Worm (Caenorhabditis elegans) whole organism, L2 larva: ENCODE data around the gene dsb-3.
A peak's percentile ranks its signal among the peaks of the same experiment; 100 is the strongest.

ENCODE experiments used
- C34F6.9 ChIP-seq: fragments of 150-350 bp; optimal IDR thresholded peaks from 2 replicates; lab custom pipeline; 2014; ENCODE audit warnings: missing biosample characterization, missing genetic modification characterization
- F13H6.1 ChIP-seq: sonication (generic microtip); optimal IDR thresholded peaks from 2 replicates; lab custom pipeline; 2016; ENCODE audit warnings: missing genetic modification characterization, missing compliant biosample characterization
- R02D3.7 ChIP-seq: fragments of 150-350 bp; optimal IDR thresholded peaks from 2 replicates; lab custom pipeline; 2014; ENCODE audit warnings: missing biosample characterization, missing genetic modification characterization
- Y55F3AM.14 ChIP-seq: fragments of 200-800 bp; sonication (Bioruptor generic); optimal IDR thresholded peaks from 2 replicates; lab custom pipeline; 2018; ENCODE audit warnings: mild to moderate bottlenecking, missing genetic modification characterization, missing compliant biosample characterization
- ZK546.5 ChIP-seq: sonication (generic microtip); optimal IDR thresholded peaks from 2 replicates; lab custom pipeline; 2017; ENCODE audit warnings: missing biosample characterization, missing genetic modification characterization
- alr-1 ChIP-seq: fragments of 150-350 bp; optimal IDR thresholded peaks from 2 replicates; lab custom pipeline; 2014; ENCODE audit warnings: missing biosample characterization, missing genetic modification characterization
- aly-2 ChIP-seq: fragments of 150-350 bp; optimal IDR thresholded peaks from 2 replicates; lab custom pipeline; 2014; ENCODE audit warnings: missing biosample characterization, missing genetic modification characterization
- ama-1 ChIP-seq: fragments of 150-350 bp; optimal IDR thresholded peaks from 2 replicates; lab custom pipeline; 2018; ENCODE audit warnings: inconsistent platforms
- blmp-1 ChIP-seq: sonication (generic microtip); optimal IDR thresholded peaks from 2 replicates; lab custom pipeline; 2017; ENCODE audit warnings: missing genetic modification characterization, mild to moderate bottlenecking, missing compliant biosample characterization, antibody characterized with exemption, moderate library complexity; ENCODE audit not compliant: insufficient read depth
- ceh-82 ChIP-seq: fragments of 150-350 bp; optimal IDR thresholded peaks from 2 replicates; lab custom pipeline; 2014; ENCODE audit warnings: missing biosample characterization, missing genetic modification characterization
- crh-2 ChIP-seq: sonication (generic microtip); optimal IDR thresholded peaks from 2 replicates; lab custom pipeline; 2017; ENCODE audit warnings: missing biosample characterization, missing genetic modification characterization
- dmd-4 ChIP-seq: sonication (generic microtip); optimal IDR thresholded peaks from 2 replicates; lab custom pipeline; 2017; ENCODE audit warnings: missing biosample characterization, missing genetic modification characterization
- egl-27 ChIP-seq: sonication (generic microtip); optimal IDR thresholded peaks from 3 replicates; lab custom pipeline; 2017; ENCODE audit warnings: missing biosample characterization, missing genetic modification reagents, missing genetic modification characterization
- elt-1 ChIP-seq: fragments of 150-350 bp; optimal IDR thresholded peaks from 2 replicates; lab custom pipeline; 2014; ENCODE audit warnings: missing biosample characterization, missing genetic modification characterization
- elt-3 ChIP-seq: sonication (generic microtip); optimal IDR thresholded peaks from 2 replicates; lab custom pipeline; 2017; ENCODE audit warnings: missing biosample characterization, missing genetic modification characterization
- fos-1 ChIP-seq: fragments of 150-350 bp; optimal IDR thresholded peaks from 2 replicates; lab custom pipeline; 2014; ENCODE audit warnings: missing biosample characterization, missing genetic modification characterization
- gmeb-1 ChIP-seq: fragments of 150-350 bp; optimal IDR thresholded peaks from 2 replicates; lab custom pipeline; 2014; ENCODE audit warnings: missing biosample characterization, missing genetic modification characterization
- lin-11 ChIP-seq: fragments of 150-350 bp; sonication (generic microtip); optimal IDR thresholded peaks from 2 replicates; lab custom pipeline; 2014; ENCODE audit warnings: missing biosample characterization, missing genetic modification characterization, inconsistent platforms, mixed read lengths
- lin-13 ChIP-seq: fragments of 150-350 bp; optimal IDR thresholded peaks from 2 replicates; lab custom pipeline; 2014; ENCODE audit warnings: missing biosample characterization, missing genetic modification reagents, missing genetic modification characterization
- lin-39 ChIP-seq: fragments of 150-350 bp; optimal IDR thresholded peaks from 2 replicates; lab custom pipeline; 2014; ENCODE audit warnings: missing biosample characterization, missing genetic modification reagents, missing genetic modification characterization
- lsy-2 ChIP-seq, 2 experiments: fragments of 150-350 bp in 1 of 2; sonication (generic microtip) in 1 of 2; optimal IDR thresholded peaks; 2 replicates each; lab custom pipeline; 2014 to 2017; ENCODE audit warnings: missing biosample characterization in 2 of 2, missing genetic modification characterization in 2 of 2
- mab-5 ChIP-seq: fragments of 150-350 bp; optimal IDR thresholded peaks from 2 replicates; lab custom pipeline; 2014; ENCODE audit warnings: missing biosample characterization, missing genetic modification characterization
- mbf-1 ChIP-seq: sonication (generic microtip); optimal IDR thresholded peaks from 2 replicates; lab custom pipeline; 2017; ENCODE audit warnings: missing biosample characterization, missing genetic modification characterization
- mdl-1 ChIP-seq, 2 experiments: fragments of 150-350 bp in 1 of 2; sonication (generic microtip) in 1 of 2; optimal IDR thresholded peaks; 2 replicates each; lab custom pipeline; 2017; ENCODE audit warnings: missing biosample characterization in 2 of 2, missing genetic modification characterization in 2 of 2
- nhr-10 ChIP-seq: sonication (generic microtip); optimal IDR thresholded peaks from 2 replicates; lab custom pipeline; 2017; ENCODE audit warnings: missing biosample characterization, missing genetic modification characterization
- nhr-11 ChIP-seq: fragments of 150-350 bp; optimal IDR thresholded peaks from 2 replicates; lab custom pipeline; 2014; ENCODE audit warnings: missing biosample characterization, missing genetic modification characterization
- nhr-12 ChIP-seq: fragments of 150-350 bp; optimal IDR thresholded peaks from 2 replicates; lab custom pipeline; 2014; ENCODE audit warnings: missing biosample characterization, missing genetic modification characterization
- nhr-129 ChIP-seq: fragments of 150-350 bp; optimal IDR thresholded peaks from 2 replicates; lab custom pipeline; 2014; ENCODE audit warnings: missing biosample characterization, missing genetic modification characterization
- nhr-23 ChIP-seq: fragments of 150-350 bp; optimal IDR thresholded peaks from 2 replicates; lab custom pipeline; 2014; ENCODE audit warnings: missing biosample characterization, missing genetic modification reagents, missing genetic modification characterization
- nhr-25 ChIP-seq: fragments of 150-350 bp; sonication (generic microtip); optimal IDR thresholded peaks from 3 replicates; lab custom pipeline; 2014; ENCODE audit warnings: missing biosample characterization, missing genetic modification characterization
- nhr-6 ChIP-seq: fragments of 150-350 bp; optimal IDR thresholded peaks from 2 replicates; lab custom pipeline; 2014; ENCODE audit warnings: missing biosample characterization, missing genetic modification characterization
- nhr-77 ChIP-seq: fragments of 150-350 bp; optimal IDR thresholded peaks from 2 replicates; lab custom pipeline; 2014; ENCODE audit warnings: missing biosample characterization, missing genetic modification characterization
- peb-1 ChIP-seq: fragments of 150-350 bp; optimal IDR thresholded peaks from 2 replicates; lab custom pipeline; 2014; ENCODE audit warnings: missing biosample characterization, missing genetic modification characterization
- sma-3 ChIP-seq: sonication (generic microtip); optimal IDR thresholded peaks from 2 replicates; lab custom pipeline; 2016; ENCODE audit warnings: missing genetic modification reagents, missing genetic modification characterization, missing compliant biosample characterization
- sma-9 ChIP-seq, 2 experiments: fragments of 150-350 bp in 1 of 2; sonication (generic microtip) in 1 of 2; optimal IDR thresholded peaks; 2 replicates each; lab custom pipeline; 2014 to 2016; ENCODE audit warnings: missing genetic modification characterization in 2 of 2, mild to moderate bottlenecking in 1 of 2, missing biosample characterization in 1 of 2, missing compliant biosample characterization in 1 of 2, missing genetic modification reagents in 1 of 2, moderate library complexity in 1 of 2
- snpc-4 ChIP-seq: fragments of 150-350 bp; optimal IDR thresholded peaks from 2 replicates; lab custom pipeline; 2014; ENCODE audit warnings: missing biosample characterization, missing genetic modification characterization
- unc-39 ChIP-seq: fragments of 150-350 bp; optimal IDR thresholded peaks from 2 replicates; lab custom pipeline; 2014; ENCODE audit warnings: missing biosample characterization, missing genetic modification characterization
- unc-55 ChIP-seq: fragments of 150-350 bp; sonication (generic microtip); optimal IDR thresholded peaks from 3 replicates; lab custom pipeline; 2014; ENCODE audit warnings: missing biosample characterization, missing genetic modification reagents, missing genetic modification characterization
- unc-62 ChIP-seq: fragments of 150-350 bp; optimal IDR thresholded peaks from 2 replicates; lab custom pipeline; 2014; ENCODE audit warnings: missing biosample characterization, missing genetic modification reagents, missing genetic modification characterization
- zag-1 ChIP-seq: fragments of 150-350 bp; optimal IDR thresholded peaks from 2 replicates; lab custom pipeline; 2014; ENCODE audit warnings: missing biosample characterization, missing genetic modification characterization
- ztf-1 ChIP-seq: fragments of 200-800 bp; sonication (Bioruptor generic); conservative IDR thresholded peaks from 2 replicates; pipeline ENCODE4 v1.3.6; 2022; ENCODE audit warnings: missing genetic modification characterization, missing compliant biosample characterization
- ztf-11 ChIP-seq: sonication (generic microtip); optimal IDR thresholded peaks from 2 replicates; lab custom pipeline; 2017; ENCODE audit warnings: missing biosample characterization, missing genetic modification characterization
- ztf-4 ChIP-seq: fragments of 150-350 bp; optimal IDR thresholded peaks from 2 replicates; lab custom pipeline; 2014; ENCODE audit warnings: missing biosample characterization, missing genetic modification characterization

dsb-3 gene

DNA sequence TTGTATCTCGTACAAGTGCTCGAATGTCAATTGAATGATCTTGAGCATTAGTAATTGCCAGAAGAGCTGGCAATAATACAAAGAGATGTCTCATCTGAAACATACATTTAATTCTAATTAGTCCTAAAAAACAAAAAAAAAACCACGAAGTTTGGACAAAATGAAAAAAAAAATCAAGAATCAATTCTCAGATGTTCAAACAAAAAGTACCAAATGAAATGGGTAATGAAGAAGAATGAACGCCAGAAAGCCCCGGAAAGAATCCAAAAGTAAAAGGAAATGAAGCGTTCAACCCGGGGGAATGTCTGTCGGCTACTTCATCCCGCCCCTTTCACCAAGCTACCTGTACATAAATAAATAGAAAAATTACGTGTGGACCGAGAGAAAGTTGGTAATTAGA is 41.5 kb downstream of the dsb-3 start, which contains the start of gene F33D4.6:
Gene F33D4.6, minus strand, starts transcription at position 101 of the 400 bp plus-strand sequence.
- no peak for TF ChIP-seq mdl-1 (tag; optimal IDR thresholded peaks at IDR 0.05; lab: Kevin White, UChicago)
- no peak for TF ChIP-seq ztf-4 (tag; lab: Kevin White, UChicago)
- no peak for TF ChIP-seq nhr-10 (tag; lab: Kevin White, UChicago)
- TF ChIP-seq ztf-1 (GFP tag; lab: Robert Waterston, UW): no peak
- TF ChIP-seq nhr-77 (tag; lab: Kevin White, UChicago): no peak
- TF ChIP-seq crh-2 (tag; lab: Kevin White, UChicago): no peak
- no peak for TF ChIP-seq zag-1
- no peak for TF ChIP-seq F13H6.1
- no peak for TF ChIP-seq dmd-4
- no peak for TF ChIP-seq fos-1 (tag; lab: Kevin White, UChicago)
- no peak for TF ChIP-seq Y55F3AM.14
- no peak for TF ChIP-seq nhr-23 (tag; lab: Kevin White, UChicago)
- no peak for TF ChIP-seq snpc-4 (tag; lab: Kevin White, UChicago)
- no peak for TF ChIP-seq lsy-2 (tag; optimal IDR thresholded peaks at IDR 0.05; lab: Kevin White, UChicago)
- no peak for TF ChIP-seq egl-27 (tag; lab: Kevin White, UChicago)
- no peak for TF ChIP-seq alr-1
- no peak for TF ChIP-seq gmeb-1 (tag; lab: Kevin White, UChicago)
- no peak for TF ChIP-seq nhr-11
- TF ChIP-seq peb-1 (tag; lab: Kevin White, UChicago): no peak
- TF ChIP-seq, all 48 proteins: peak for 0

DNA sequence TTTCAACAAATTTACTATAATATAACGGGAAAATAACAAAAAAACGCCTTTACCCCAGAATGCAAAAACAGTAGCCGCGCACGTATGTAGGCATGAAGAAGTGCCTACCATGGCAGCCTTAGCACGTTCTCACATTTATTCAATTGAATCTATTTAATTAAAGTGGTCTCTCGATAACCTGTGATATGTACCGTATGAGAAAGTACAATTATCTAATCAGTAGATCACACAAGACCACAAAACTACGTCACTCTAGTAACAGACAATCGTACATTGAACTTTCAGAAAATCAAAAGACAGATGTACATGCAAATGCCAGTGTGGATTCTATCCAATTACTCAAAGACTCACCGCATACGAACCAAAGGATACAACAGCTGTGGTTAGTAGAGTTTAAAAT is 47.2 kb downstream of the dsb-3 start:
- TF ChIP-seq mbf-1: no peak
- no peak for TF ChIP-seq C34F6.9 (tag; lab: Kevin White, UChicago)
- TF ChIP-seq sma-3 (GFP tag; lab: Kevin White, UChicago): no peak

DNA sequence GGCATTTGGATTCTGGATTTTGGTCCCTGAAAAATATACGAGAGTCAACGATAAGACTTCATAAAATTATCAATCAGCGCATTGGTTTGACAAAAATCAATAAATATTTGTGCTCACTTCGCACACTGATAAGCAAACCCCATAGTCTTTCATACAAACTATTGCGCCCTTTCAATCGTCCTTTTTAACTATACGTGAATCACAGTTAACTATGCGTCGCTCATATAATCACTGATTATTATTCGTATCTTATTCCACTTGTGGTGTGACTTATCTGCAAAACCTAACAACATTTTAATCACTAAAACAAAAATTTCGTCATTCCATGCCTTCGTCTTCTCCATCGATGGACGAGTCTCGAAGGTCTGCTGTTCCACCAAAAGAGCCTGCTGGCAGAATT is 48.6 kb downstream of the dsb-3 start, which contains the start of gene nhr-8:
Gene nhr-8, plus strand, starts transcription at position 160 of the 400 bp plus-strand sequence.
- TF ChIP-seq fos-1 (tag; lab: Kevin White, UChicago) (peak; percentile 99), crh-2 (tag; lab: Kevin White, UChicago) (peak; percentile 49), lsy-2 (tag; optimal IDR thresholded peaks at IDR 0.05; lab: Kevin White, UChicago) (no peak), nhr-129 (tag; lab: Kevin White, UChicago) (peak; percentile 12), peb-1 (tag; lab: Kevin White, UChicago) (no peak), sma-9 (GFP tag; optimal IDR thresholded peaks at IDR 0.05; lab: Kevin White, UChicago) (peak; percentile 62), sma-9 (tag; optimal IDR thresholded peaks at IDR 0.05; lab: Kevin White, UChicago) (no peak), lin-39 (tag; lab: Kevin White, UChicago) (no peak)

DNA sequence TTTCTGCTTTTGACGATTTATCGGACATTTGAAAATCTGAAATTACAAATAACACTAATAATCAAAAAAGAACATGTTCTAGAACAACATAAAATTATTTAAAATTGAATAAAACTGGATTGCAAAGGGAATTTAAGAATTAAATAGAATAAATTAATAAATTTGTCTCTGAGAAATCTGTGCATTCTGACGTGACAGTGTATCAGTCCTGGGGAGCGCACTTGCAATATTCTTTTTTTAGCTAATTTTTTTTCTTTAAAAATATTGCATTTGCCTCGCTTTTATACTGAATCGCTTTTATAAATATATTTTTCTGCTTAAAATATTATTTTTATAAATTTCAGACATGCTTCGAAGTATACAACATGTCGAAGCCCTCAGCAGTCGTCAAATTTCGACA is 49.7 kb downstream of the dsb-3 start, which contains the start of the genes mrpl-1, emc-6 and mrps-24:
Gene mrpl-1, minus strand, starts transcription at position 1 of the 400 bp plus-strand sequence.
Gene emc-6, minus strand, starts transcription at position 36 of the 400 bp plus-strand sequence.
Gene mrps-24, plus strand, starts transcription at position 345 of the 400 bp plus-strand sequence.
- TF ChIP-seq ztf-4 (tag; lab: Kevin White, UChicago): no peak
- TF ChIP-seq nhr-6: no peak
- TF ChIP-seq unc-62: no peak
- TF ChIP-seq zag-1: no peak
- TF ChIP-seq ztf-1 (GFP tag; lab: Robert Waterston, UW): no peak
- no peak for TF ChIP-seq aly-2 (tag; lab: Kevin White, UChicago)
- no peak for TF ChIP-seq egl-27 (tag; lab: Kevin White, UChicago)
- TF ChIP-seq elt-1 (tag; lab: Kevin White, UChicago): no peak
- TF ChIP-seq lin-11 (tag; lab: Kevin White, UChicago): no peak
- no peak for TF ChIP-seq R02D3.7 (tag; lab: Kevin White, UChicago)
- TF ChIP-seq C34F6.9 (tag; lab: Kevin White, UChicago): peak; percentile 82
- no peak for TF ChIP-seq nhr-10 (tag; lab: Kevin White, UChicago)
- peak; percentile 58 for TF ChIP-seq lin-13 (GFP tag; lab: Kevin White, UChicago)
- no peak for TF ChIP-seq ama-1
- TF ChIP-seq lsy-2 (tag; optimal IDR thresholded peaks at IDR 0.05; lab: Kevin White, UChicago): peak; percentile 48 to 83
- TF ChIP-seq fos-1 (tag; lab: Kevin White, UChicago): peak; percentile 51
- TF ChIP-seq unc-55: peak; percentile 89
- TF ChIP-seq Y55F3AM.14: no peak
- TF ChIP-seq peb-1 (tag; lab: Kevin White, UChicago): no peak
- peak; percentile 44 for TF ChIP-seq F13H6.1
- TF ChIP-seq snpc-4 (tag; lab: Kevin White, UChicago): peak; percentile 45
- TF ChIP-seq mbf-1: no peak
- no peak for TF ChIP-seq ZK546.5
- peak; percentile 50 for TF ChIP-seq nhr-25 (tag; lab: Kevin White, UChicago)
- TF ChIP-seq sma-3 (GFP tag; lab: Kevin White, UChicago): peak; percentile 48
- no peak for TF ChIP-seq nhr-12
- no peak for TF ChIP-seq alr-1
- TF ChIP-seq gmeb-1 (tag; lab: Kevin White, UChicago): peak; percentile 63
- TF ChIP-seq unc-39 (tag; lab: Kevin White, UChicago): no peak
- TF ChIP-seq nhr-129 (tag; lab: Kevin White, UChicago): peak; percentile 13
- peak; percentile 73 for TF ChIP-seq crh-2 (tag; lab: Kevin White, UChicago)
- no peak for TF ChIP-seq ceh-82 (tag; lab: Kevin White, UChicago)
- TF ChIP-seq elt-3 (tag; lab: Kevin White, UChicago): no peak
- no peak for TF ChIP-seq mdl-1 (tag; optimal IDR thresholded peaks at IDR 0.05; lab: Kevin White, UChicago)
- no peak for TF ChIP-seq ztf-11 (tag; lab: Kevin White, UChicago)
- TF ChIP-seq mab-5 (tag; lab: Kevin White, UChicago): peak; percentile 29
- TF ChIP-seq sma-9 (GFP tag; optimal IDR thresholded peaks at IDR 0.05; lab: Kevin White, UChicago): peak; percentile 43
- no peak for TF ChIP-seq sma-9 (tag; optimal IDR thresholded peaks at IDR 0.05; lab: Kevin White, UChicago)
- TF ChIP-seq blmp-1 (tag; lab: Kevin White, UChicago): no peak
- no peak for TF ChIP-seq nhr-11
